Worm (Caenorhabditis elegans) whole organism, L4/young adult: ENCODE data around the gene Y57G11B.3.

Experiments used
- W03F9.2 ChIP-seq: fragments of 150-350 bp; optimal IDR thresholded peaks from 2 replicates; lab custom pipeline; 2014; ENCODE audit warnings: missing biosample characterization, missing genetic modification characterization
- dao-5 ChIP-seq: sonication (generic microtip); optimal IDR thresholded peaks from 2 replicates; lab custom pipeline; 2016; ENCODE audit warnings: missing genotype, missing genetic modification characterization, moderate library complexity, missing compliant biosample characterization
- him-1 ChIP-seq: sonication (generic microtip); optimal IDR thresholded peaks from 2 replicates; lab custom pipeline; 2016; ENCODE audit warnings: missing genotype, missing genetic modification reagents, missing genetic modification characterization, missing compliant biosample characterization

Y57G11B.3 gene

DNA sequence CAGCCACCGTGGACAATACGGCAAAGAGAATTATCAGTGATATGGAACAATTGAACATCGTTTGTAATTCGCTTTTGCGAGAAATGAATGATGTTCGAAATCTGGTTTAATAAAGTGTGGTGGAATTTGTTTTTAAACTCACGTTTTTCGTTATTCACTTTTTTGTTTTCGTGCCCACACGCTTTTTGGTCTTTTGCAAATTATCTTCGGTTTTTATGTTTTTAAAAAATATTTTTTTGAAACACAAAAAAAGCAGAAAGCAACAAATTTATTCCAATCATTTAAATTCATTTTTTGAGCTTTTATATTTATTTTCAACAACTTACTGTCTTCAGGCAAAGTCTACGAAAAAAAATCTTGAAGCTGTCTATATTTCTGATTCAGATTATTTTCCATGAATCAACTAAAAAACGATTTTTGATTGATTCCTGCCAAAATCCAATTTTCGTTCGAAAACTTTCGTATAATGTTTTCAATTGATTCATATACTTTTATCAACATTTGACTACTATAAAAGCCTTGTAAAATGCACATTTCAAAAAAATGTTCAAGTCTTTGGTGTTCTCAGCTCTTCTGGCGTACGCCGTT, at the start of gene Y57G11B.3, which contains the start of gene Y57G11B.5:
TSS of gene Y57G11B.3 (minus strand) at position 101 of the 588 bp plus-strand sequence.
TSS of gene Y57G11B.5 (plus strand) at position 538 of the 588 bp plus-strand sequence.
- no peak for TF ChIP-seq him-1 (tag; lab: Kevin White, UChicago)
- TF ChIP-seq dao-5 (tag; lab: Kevin White, UChicago), result no peak
- TF ChIP-seq W03F9.2, result no peak

DNA sequence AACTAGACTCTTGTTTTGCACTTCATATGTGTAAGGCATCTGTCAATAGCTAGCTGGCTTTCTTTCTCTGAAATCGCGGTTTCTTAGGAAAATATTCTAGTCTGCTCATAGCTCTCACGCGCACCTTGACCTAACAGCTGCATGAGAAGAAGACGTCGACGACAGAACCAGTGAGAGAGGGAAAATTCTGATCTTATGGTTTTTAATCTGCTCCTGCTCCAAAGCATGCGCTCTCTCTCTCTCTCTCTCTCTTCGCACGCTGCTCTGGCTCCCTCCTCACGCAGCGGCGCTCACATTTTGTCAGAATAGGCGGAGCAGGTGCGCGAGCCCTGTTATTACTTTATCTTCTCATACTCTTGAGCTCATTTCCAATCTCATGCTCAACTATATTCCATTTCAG, 47.9 kb upstream of the Y57G11B.3 start:
- no peak for TF ChIP-seq dao-5 (tag; lab: Kevin White, UChicago)
- no peak for TF ChIP-seq W03F9.2
- TF ChIP-seq him-1 (tag; lab: Kevin White, UChicago), result no peak

DNA sequence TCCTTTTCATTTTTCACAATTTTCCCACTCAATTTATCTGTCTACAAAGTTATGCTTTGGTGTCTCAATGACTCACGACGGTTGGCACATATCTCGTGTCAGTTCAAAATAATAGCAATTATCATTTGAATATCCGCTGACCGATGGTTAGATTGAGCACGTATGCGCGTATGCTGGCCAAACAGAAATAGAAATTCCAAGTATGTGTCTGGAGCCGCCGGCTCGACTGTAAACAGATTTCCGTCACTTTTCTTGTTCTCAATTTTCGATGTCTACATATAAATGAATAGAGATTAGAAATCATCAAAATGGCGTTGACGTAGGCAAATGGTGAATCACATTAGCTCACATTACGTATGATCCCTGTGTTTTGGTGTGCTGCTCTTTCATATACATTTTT, 46.9 kb upstream of the Y57G11B.3 start:
- TF ChIP-seq dao-5 (tag; lab: Kevin White, UChicago), result no peak
- TF ChIP-seq W03F9.2, result no peak
- TF ChIP-seq him-1 (tag; lab: Kevin White, UChicago), result no peak

DNA sequence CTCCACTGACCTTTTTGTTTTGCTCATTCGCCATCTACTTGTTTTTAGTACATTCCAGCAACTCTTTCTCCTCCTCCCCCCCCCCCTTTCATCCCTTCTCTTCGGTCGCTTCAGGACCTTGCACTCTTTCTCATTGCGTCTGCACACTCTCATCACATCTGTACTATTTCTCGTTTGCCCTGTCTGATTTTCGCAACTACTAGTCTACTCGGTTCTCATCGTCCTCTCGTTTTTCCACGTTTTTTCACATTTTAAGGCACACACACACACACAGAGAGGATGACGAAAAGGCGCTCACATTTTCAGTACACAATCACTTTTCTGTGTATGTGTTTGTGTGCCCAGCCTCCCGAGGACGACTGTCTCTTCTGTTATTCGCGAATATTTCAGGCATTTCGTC, 46.4 kb upstream of the Y57G11B.3 start:
- TF ChIP-seq dao-5 (tag; lab: Kevin White, UChicago) (no peak), W03F9.2 (no peak), him-1 (tag; lab: Kevin White, UChicago) (no peak)

DNA sequence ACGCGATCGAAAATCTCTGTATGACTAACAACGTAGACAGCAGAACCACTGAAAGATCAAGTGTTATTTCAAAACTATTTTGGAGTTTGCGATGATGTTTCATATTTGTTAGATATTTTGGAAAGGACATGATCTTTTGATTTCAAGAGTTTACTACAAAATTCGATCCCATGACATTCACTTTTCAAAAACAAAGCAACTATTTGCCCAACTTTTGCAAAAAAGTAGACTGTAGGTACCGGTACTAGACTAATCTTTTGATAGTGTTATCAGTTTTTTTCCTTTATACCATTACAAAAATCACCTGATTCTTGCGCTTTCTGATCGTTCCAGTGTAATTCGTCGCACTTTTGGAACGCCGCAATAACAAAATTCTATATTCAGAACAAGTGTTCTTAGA, 45.9 kb upstream of the Y57G11B.3 start:
- TF ChIP-seq dao-5 (tag; lab: Kevin White, UChicago), result no peak
- TF ChIP-seq him-1 (tag; lab: Kevin White, UChicago), result no peak
- no peak for TF ChIP-seq W03F9.2

DNA sequence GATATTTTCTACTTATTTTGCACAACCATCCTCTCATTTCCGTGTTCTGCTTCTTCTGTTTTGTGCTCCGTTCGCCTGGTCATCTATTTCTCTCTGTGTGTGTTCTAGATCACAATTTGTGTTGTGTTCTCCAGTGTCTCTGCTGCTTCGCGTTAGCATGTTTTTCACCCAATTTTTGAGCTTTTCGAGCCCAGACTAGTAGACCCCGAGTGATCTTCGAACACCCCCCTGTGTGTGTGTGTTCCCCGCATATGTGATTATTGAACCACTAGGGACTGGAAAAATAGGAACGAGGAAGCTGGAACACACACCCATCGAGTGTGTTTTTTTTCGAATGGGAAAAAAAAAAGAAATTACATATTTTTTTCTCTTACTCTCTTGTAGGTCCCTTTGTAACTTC, 44.4 kb upstream of the Y57G11B.3 start:
- no peak for TF ChIP-seq W03F9.2
- TF ChIP-seq him-1 (tag; lab: Kevin White, UChicago), result no peak
- no peak for TF ChIP-seq dao-5 (tag; lab: Kevin White, UChicago)

DNA sequence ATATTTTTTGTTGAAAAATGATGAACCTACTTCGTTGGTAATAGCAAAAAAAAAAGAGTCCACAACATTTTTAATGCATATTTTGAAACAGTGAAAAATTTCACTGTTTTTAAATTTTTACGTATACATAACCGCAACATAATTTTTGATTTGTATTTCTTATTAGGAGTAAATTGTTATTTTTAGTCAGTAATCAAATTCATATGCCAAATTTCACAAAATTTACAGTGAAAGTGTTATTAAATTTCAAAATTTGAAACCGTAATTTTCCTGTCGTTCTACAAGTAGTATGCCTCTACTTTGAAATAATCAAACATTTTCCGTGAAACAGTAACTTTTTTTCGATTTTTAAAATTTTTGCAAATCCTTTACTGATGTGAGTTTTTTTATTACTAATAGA, 43.8 kb upstream of the Y57G11B.3 start:
- TF ChIP-seq W03F9.2 (no peak), dao-5 (tag; lab: Kevin White, UChicago) (no peak), him-1 (tag; lab: Kevin White, UChicago) (no peak)

DNA sequence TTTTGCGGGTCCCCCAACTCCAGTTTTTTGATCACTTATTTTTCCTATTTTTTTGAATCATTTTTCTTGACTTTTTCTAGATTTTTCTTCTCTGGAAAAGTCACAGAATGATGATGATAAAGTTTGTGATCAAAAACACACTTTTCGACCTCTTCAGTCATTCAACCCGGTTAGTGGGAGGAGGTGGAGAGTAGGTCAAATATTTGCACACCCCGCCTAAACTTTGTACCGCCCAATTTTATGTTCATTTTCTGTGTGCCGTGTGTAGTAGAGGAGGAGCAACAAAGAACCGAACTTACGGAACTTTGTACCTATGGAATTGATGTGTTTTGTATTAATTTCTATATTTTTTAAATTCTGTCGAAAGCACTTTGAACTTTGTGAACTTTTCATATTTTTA, 43.3 kb upstream of the Y57G11B.3 start:
- no peak for TF ChIP-seq W03F9.2
- no peak for TF ChIP-seq him-1 (tag; lab: Kevin White, UChicago)
- TF ChIP-seq dao-5 (tag; lab: Kevin White, UChicago), result no peak

DNA sequence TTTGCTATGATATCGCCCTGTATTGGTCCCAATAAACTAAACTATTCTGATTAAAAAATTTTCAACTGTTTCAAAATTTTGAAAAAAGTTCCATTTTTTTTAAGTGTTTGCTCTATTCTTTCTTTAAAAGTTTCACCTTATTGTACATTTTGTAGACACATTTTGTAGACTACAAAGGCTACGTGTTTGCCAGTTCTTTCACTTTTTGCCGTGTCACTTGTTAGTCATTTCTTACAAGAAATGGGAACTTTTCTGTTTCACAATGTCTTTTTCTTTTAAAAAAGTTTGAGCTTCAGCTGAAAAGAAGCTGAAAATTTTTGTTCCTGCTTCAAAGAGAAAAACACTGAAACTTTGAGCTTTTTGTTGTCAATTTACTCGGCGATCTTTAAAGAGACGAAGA, 42.9 kb upstream of the Y57G11B.3 start:
- TF ChIP-seq him-1 (tag; lab: Kevin White, UChicago) (no peak), W03F9.2 (no peak), dao-5 (tag; lab: Kevin White, UChicago) (no peak)

DNA sequence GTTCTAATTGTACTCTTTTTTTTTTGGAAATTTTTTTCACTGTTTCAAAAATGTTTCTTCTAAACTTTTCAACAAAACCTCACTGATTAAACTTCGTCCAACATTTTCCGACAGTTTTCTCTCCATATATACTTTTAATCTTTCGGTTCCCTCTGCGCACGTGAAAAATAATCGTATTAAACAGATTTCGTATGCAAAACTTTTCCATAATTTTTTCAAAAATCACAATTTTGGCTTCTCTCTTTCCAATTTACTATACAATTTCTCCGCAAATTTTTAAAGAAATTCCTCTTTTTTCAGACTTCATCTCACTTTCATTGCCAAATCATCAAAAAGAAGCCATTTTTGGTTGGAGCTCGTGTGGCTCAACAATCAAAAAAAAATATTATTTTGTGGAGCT, 42.1 kb upstream of the Y57G11B.3 start, which contains the start of gene dmd-6:
TSS of gene dmd-6 (plus strand) at position 301 of the 400 bp plus-strand sequence.
- TF ChIP-seq W03F9.2 (no peak), dao-5 (tag; lab: Kevin White, UChicago) (no peak), him-1 (tag; lab: Kevin White, UChicago) (no peak)

DNA sequence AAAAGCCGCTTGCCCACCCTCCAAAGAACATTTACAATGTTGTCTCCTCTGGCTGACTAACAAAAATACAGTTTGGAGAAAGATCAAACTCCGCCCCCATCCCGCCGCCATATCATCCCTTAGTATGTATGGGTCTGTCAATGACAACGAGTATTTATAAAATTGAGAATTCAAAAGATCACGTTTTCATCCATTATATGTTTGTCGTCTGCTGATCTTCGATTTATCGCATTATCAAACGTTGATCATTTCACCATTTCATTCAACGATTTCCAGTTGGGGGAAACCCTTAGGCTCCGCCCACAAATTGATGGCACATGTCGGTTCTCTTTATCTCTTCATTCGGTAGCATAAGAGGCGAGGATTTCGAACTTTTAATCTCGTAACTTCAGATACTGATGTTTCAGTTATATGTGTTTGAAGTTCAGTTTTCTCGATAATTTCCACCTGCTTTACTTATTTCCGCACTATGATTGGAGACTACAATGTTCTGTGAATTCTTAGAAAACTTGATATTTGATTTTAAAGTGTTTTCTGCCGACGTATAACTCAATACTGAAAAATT, 40.1 kb upstream of the Y57G11B.3 start:
- TF ChIP-seq him-1 (tag; lab: Kevin White, UChicago) (no peak), W03F9.2 (no peak), dao-5 (tag; lab: Kevin White, UChicago) (no peak)

DNA sequence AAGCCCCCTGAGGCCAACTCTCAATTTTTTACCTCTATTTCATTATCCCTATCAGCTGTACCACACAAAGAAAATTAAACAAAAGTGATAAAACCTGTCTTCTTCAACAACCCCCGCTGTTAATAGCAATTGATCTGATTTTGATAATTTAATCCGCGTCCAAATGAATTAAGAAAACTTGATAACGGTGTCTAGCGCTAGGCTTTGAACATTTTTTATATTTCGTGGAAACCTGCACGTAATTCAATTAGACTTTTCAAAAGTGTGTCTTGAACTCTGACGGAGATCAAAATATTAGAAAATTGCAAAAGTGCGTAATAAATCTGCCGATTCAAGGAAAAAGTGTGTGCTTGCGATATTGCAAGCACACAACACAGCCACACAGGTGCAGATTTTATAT, 39.2 kb upstream of the Y57G11B.3 start:
- TF ChIP-seq dao-5 (tag; lab: Kevin White, UChicago), result no peak
- TF ChIP-seq W03F9.2, result no peak
- TF ChIP-seq him-1 (tag; lab: Kevin White, UChicago), result no peak

DNA sequence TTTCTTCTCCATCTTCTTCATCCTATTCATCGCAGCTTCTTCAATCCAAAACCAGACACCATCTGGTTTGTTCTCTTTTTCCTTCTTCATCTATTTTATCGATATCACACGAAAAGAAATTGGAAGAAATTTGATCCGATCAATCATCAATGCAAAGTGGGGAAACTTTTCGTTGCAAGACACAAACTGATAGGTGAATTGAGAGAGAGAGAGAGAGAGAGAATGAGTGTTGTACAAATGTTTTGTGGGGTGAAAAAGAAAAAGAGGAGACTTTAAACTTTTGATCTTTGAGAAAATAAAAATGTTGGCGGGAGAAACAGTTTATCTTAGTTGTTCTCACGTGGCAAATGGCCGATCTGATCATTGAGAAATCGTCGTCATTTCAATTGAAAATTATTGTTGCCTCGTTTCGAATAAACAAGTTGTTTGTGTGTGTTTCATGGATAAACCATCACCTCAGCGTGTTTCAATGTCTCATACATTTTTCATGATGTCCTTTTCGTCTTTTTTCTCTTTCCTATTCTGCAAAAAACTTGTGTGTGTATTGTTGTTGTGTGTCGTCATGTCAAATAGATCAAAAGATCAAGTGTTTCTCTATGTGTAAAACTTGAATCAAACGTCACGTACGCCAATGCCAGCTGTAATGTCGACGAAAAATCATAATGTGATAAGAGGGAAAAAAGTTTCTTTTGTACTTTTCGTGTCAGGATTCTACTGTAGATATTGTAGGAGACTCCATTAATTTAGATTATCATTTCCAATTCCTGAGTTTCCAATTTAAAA, 38.6 kb upstream of the Y57G11B.3 start:
- TF ChIP-seq dao-5 (tag; lab: Kevin White, UChicago) (no peak), him-1 (tag; lab: Kevin White, UChicago) (no peak), W03F9.2 (no peak)

DNA sequence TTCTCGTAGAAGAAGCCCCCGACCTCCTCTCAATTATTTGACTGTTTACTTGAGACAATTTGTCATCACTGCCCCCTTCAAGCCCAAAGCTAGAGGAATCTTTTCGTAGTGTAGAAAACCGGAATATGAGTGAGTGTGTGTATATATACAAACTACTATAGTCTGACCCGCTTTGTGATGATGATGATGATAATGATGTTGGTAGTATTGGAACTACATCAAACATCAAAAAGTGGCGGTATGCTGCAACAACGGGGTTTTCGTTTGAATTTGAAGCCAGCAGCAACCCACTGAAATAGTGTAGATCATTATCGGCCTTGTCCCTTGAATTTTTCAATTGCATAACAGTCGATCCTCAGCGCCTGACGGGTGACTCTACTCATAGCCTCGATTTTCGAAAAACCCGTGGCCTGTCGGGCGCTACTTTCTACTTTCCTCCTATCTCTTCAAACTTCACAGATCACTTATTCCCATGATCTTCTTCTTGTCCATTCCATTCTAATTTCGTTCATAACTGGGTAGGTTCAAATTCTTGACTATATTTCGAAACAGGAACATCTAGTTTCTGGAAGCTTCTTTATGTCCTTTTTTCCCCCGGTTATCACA, 37.8 kb upstream of the Y57G11B.3 start:
- TF ChIP-seq dao-5 (tag; lab: Kevin White, UChicago), result no peak
- no peak for TF ChIP-seq him-1 (tag; lab: Kevin White, UChicago)
- no peak for TF ChIP-seq W03F9.2
